Fruit fly (Drosophila melanogaster) whole organism, prepupa: ENCODE data around the gene Mon1.
A peak's percentile ranks its signal among the peaks of the same experiment; 100 is the strongest.

Source experiments
- Blimp-1 ChIP-seq: fragments of 200-800 bp; sonication (Bioruptor generic); optimal IDR thresholded peaks from 3 replicates; lab custom pipeline; 2017; ENCODE audit warnings: missing biosample characterization, missing genetic modification characterization, mild to moderate bottlenecking, moderate library complexity, missing genetic modification reagents
- CG15336 ChIP-seq: fragments of 200-800 bp; sonication (Bioruptor generic); IDR thresholded peaks from 2 replicates; pipeline ENCODE4 v1.3.6; 2022; ENCODE audit warnings: missing biosample characterization, missing genetic modification characterization
- CG1621 ChIP-seq: fragments of 200-800 bp; sonication (Bioruptor generic); optimal IDR thresholded peaks from 3 replicates; lab custom pipeline; 2018; ENCODE audit warnings: missing biosample characterization, mild to moderate bottlenecking, missing genetic modification characterization
- CG3032 ChIP-seq: fragments of 200-800 bp; optimal IDR thresholded peaks from 2 replicates; lab custom pipeline; 2019; ENCODE audit warnings: missing biosample characterization, mild to moderate bottlenecking, missing genetic modification characterization, moderate library complexity
- CG31627 ChIP-seq: fragments of 200-800 bp; sonication (Bioruptor generic); optimal IDR thresholded peaks from 3 replicates; lab custom pipeline; 2016; ENCODE audit warnings: missing biosample characterization, missing genetic modification characterization
- CG34406 ChIP-seq: fragments of 200-800 bp; sonication (Bioruptor generic); optimal IDR thresholded peaks from 3 replicates; lab custom pipeline; 2016; ENCODE audit warnings: missing biosample characterization, missing genetic modification characterization
- CG3919 ChIP-seq: fragments of 200-800 bp; sonication (Bioruptor generic); optimal IDR thresholded peaks from 3 replicates; lab custom pipeline; 2016; ENCODE audit warnings: missing biosample characterization, missing genetic modification characterization
- CG4318 ChIP-seq: fragments of 200-800 bp; sonication (Bioruptor generic); optimal IDR thresholded peaks from 3 replicates; lab custom pipeline; 2017; ENCODE audit warnings: missing biosample characterization, mild to moderate bottlenecking, missing genetic modification characterization
- CG6163 ChIP-seq: fragments of 200-800 bp; sonication (Bioruptor generic); IDR thresholded peaks from 3 replicates; pipeline ENCODE4 v1.3.6; 2022; ENCODE audit warnings: missing biosample characterization, missing genetic modification characterization
- CG6276 ChIP-seq: fragments of 200-800 bp; sonication (Bioruptor generic); optimal IDR thresholded peaks from 2 replicates; lab custom pipeline; 2017; ENCODE audit warnings: missing biosample characterization, mild to moderate bottlenecking, missing genetic modification characterization
- CG6792 ChIP-seq: fragments of 200-800 bp; sonication (Bioruptor generic); optimal IDR thresholded peaks from 3 replicates; lab custom pipeline; 2016; ENCODE audit warnings: missing biosample characterization, missing genetic modification characterization
- CG6808 ChIP-seq: fragments of 200-800 bp; sonication (Bioruptor generic); optimal IDR thresholded peaks from 3 replicates; lab custom pipeline; 2017; ENCODE audit warnings: missing biosample characterization, missing genetic modification characterization, mild to moderate bottlenecking, moderate library complexity, missing genetic modification reagents
- CG6854 ChIP-seq: fragments of 200-800 bp; sonication (Bioruptor generic); optimal IDR thresholded peaks from 2 replicates; lab custom pipeline; 2017; ENCODE audit warnings: missing biosample characterization, mild to moderate bottlenecking, missing genetic modification characterization
- CG8119 ChIP-seq: fragments of 200-800 bp; sonication (Bioruptor generic); IDR thresholded peaks from 3 replicates; pipeline ENCODE4 v1.3.6; 2022; ENCODE audit warnings: missing biosample characterization, missing genetic modification characterization
- CG8632 ChIP-seq: fragments of 200-800 bp; sonication (Bioruptor generic); optimal IDR thresholded peaks from 3 replicates; lab custom pipeline; 2016; ENCODE audit warnings: missing biosample characterization, missing genetic modification characterization
- CG9139 ChIP-seq: fragments of 200-800 bp; sonication (Bioruptor generic); optimal IDR thresholded peaks from 3 replicates; lab custom pipeline; 2017; ENCODE audit warnings: missing biosample characterization, mild to moderate bottlenecking, missing genetic modification characterization
- Eip75B ChIP-seq: fragments of 200-800 bp; sonication (Bioruptor generic); optimal IDR thresholded peaks from 3 replicates; lab custom pipeline; 2016; ENCODE audit warnings: missing biosample characterization, missing genetic modification characterization
- Eip78C ChIP-seq: fragments of 200-800 bp; sonication (Bioruptor generic); peaks from one replicate; lab custom pipeline; 2016; ENCODE audit warnings: missing biosample characterization, missing genetic modification characterization
- Ets21C ChIP-seq: fragments of 200-800 bp; sonication (Bioruptor generic); optimal IDR thresholded peaks from 3 replicates; lab custom pipeline; 2016; ENCODE audit warnings: missing biosample characterization, missing genetic modification characterization
- Gug ChIP-seq: fragments of 200-800 bp; sonication (Bioruptor generic); IDR thresholded peaks from 2 replicates; pipeline ENCODE4 v1.3.6; 2022; ENCODE audit warnings: missing biosample characterization, missing genetic modification characterization
- Hr38 ChIP-seq: sonication (Bioruptor generic); optimal IDR thresholded peaks from 2 replicates; lab custom pipeline; 2016; ENCODE audit warnings: missing biosample characterization, missing genetic modification characterization
- Sox102F ChIP-seq: fragments of 200-800 bp; sonication (Bioruptor generic); optimal IDR thresholded peaks from 2 replicates; lab custom pipeline; 2016; ENCODE audit warnings: missing biosample characterization, mild to moderate bottlenecking, missing genetic modification characterization
- Sox14 ChIP-seq: fragments of 200-800 bp; sonication (Bioruptor generic); optimal IDR thresholded peaks from 3 replicates; lab custom pipeline; 2016; ENCODE audit warnings: missing biosample characterization, missing genetic modification characterization
- Sox15 ChIP-seq: fragments of 200-800 bp; sonication (Bioruptor generic); optimal IDR thresholded peaks from 3 replicates; lab custom pipeline; 2016; ENCODE audit warnings: missing biosample characterization, missing genetic modification characterization
- achi ChIP-seq: fragments of 200-800 bp; sonication (Bioruptor generic); optimal IDR thresholded peaks from 3 replicates; lab custom pipeline; 2016; ENCODE audit warnings: missing biosample characterization, missing genetic modification characterization
- acj6 ChIP-seq: fragments of 200-800 bp; sonication (Bioruptor generic); optimal IDR thresholded peaks from 3 replicates; lab custom pipeline; 2016; ENCODE audit warnings: missing biosample characterization, missing genetic modification characterization
- cyc ChIP-seq: fragments of 200-800 bp; sonication (Bioruptor generic); optimal IDR thresholded peaks from 3 replicates; lab custom pipeline; 2016; ENCODE audit warnings: missing biosample characterization, missing genetic modification characterization
- dsx ChIP-seq: fragments of 200-800 bp; optimal IDR thresholded peaks from 3 replicates; lab custom pipeline; 2019; ENCODE audit warnings: missing biosample characterization, mild to moderate bottlenecking, missing genetic modification characterization, moderate library complexity; ENCODE audit not compliant: poor library complexity, severe bottlenecking
- eg ChIP-seq: fragments of 200-800 bp; sonication (Bioruptor generic); IDR thresholded peaks from 3 replicates; pipeline ENCODE4 v1.3.6; 2022; ENCODE audit warnings: missing biosample characterization, missing genetic modification characterization
- esn ChIP-seq: fragments of 200-800 bp; sonication (Bioruptor generic); optimal IDR thresholded peaks from 2 replicates; lab custom pipeline; 2016; ENCODE audit warnings: missing biosample characterization, mild to moderate bottlenecking, missing genetic modification characterization, moderate library complexity
- lz ChIP-seq: fragments of 200-800 bp; sonication (Bioruptor generic); optimal IDR thresholded peaks from 3 replicates; lab custom pipeline; 2016; ENCODE audit warnings: missing biosample characterization, missing genetic modification characterization
- net ChIP-seq: fragments of 200-800 bp; sonication (Bioruptor generic); optimal IDR thresholded peaks from 3 replicates; lab custom pipeline; 2016; ENCODE audit warnings: missing biosample characterization, missing genetic modification characterization
- salr ChIP-seq, 2 experiments: fragments of 200-800 bp; sonication (Bioruptor generic); optimal IDR thresholded peaks; 3 replicates each; lab custom pipeline; 2016 to 2018; ENCODE audit warnings: missing biosample characterization in 2 of 2, missing genetic modification characterization in 2 of 2, mild to moderate bottlenecking in 1 of 2
- spab ChIP-seq: fragments of 200-800 bp; sonication (Bioruptor generic); optimal IDR thresholded peaks from 2 replicates; lab custom pipeline; 2017; ENCODE audit warnings: missing biosample characterization, mild to moderate bottlenecking, missing genetic modification characterization, missing genetic modification reagents
- ss ChIP-seq, 2 experiments: fragments of 200-800 bp; sonication (Bioruptor generic); optimal IDR thresholded peaks; 2 replicates in 1 of 2; 3 replicates in 1 of 2; lab custom pipeline; 2017 to 2018; ENCODE audit warnings: mild to moderate bottlenecking in 2 of 2, missing biosample characterization in 2 of 2, missing genetic modification characterization in 2 of 2, moderate library complexity in 1 of 2
- topi ChIP-seq: fragments of 200-800 bp; sonication (Bioruptor generic); optimal IDR thresholded peaks from 3 replicates; lab custom pipeline; 2016; ENCODE audit warnings: missing biosample characterization, missing genetic modification characterization
- vri ChIP-seq: fragments of 200-800 bp; sonication (Bioruptor generic); optimal IDR thresholded peaks from 3 replicates; lab custom pipeline; 2016; ENCODE audit warnings: missing biosample characterization, mild to moderate bottlenecking, missing genetic modification characterization

Mon1 gene

dm6 chr2L:4850356-4850755 lies at the start of gene Mon1, which contains the start of gene mRpS2 (continued):
- TF ChIP-seq Eip75B (GFP tag; lab: Kevin White, UChicago) (peak; percentile 87), spab (peak; percentile 81), Hr38 (GFP tag; lab: Kevin White, UChicago) (peak; percentile 29), cyc (GFP tag; lab: Kevin White, UChicago) (peak; percentile 93), CG15336 (peak; percentile 92), Sox14 (GFP tag; lab: Kevin White, UChicago) (peak; percentile 86), Blimp-1 (GFP tag; lab: Kevin White, UChicago) (peak; percentile 79), CG3919 (GFP tag; lab: Kevin White, UChicago) (peak; percentile 95)

- no peak for TF ChIP-seq salr (GFP tag; optimal IDR thresholded peaks at IDR 0.05; lab: Kevin White, UChicago)
- TF ChIP-seq eg (GFP tag; lab: Robert Waterston, UW) = 0 out of 3 replicates have a peak, but pooled peaks have one; percentile 48
These were observed 48.7 kb upstream of the Mon1 start, which contains the start of gene slf for dm6 chr2L:4801705-4802216. TSS of gene slf (minus strand) at chr2L:4801923.

- TF ChIP-seq acj6 (GFP tag; lab: Kevin White, UChicago) (no peak), CG3919 (GFP tag; lab: Kevin White, UChicago) (no peak), CG8119 (0 out of 3 replicates have a peak, but pooled peaks have one; percentile 14), dsx (GFP tag; lab: Kevin White, UChicago) (no peak), achi (GFP tag; lab: Kevin White, UChicago) (no peak), Eip78C (peak; percentile 2), CG6163 (0 out of 3 replicates have a peak, but pooled peaks have one; percentile 13), cyc (GFP tag; lab: Kevin White, UChicago) (no peak)
These were observed 44.3 kb upstream of the Mon1 start for dm6 chr2L:4806109-4806508.

dm6 chr2L:4807953-4808604 lies 42.4 kb upstream of the Mon1 start:
- TF ChIP-seq CG9139 (GFP tag; lab: Kevin White, UChicago) = no peak
- no peak for TF ChIP-seq Sox14 (GFP tag; lab: Kevin White, UChicago)
- TF ChIP-seq spab = no peak
- TF ChIP-seq Sox15 (GFP tag; lab: Kevin White, UChicago) = no peak
- TF ChIP-seq lz (GFP tag; lab: Kevin White, UChicago) = no peak
- TF ChIP-seq esn (GFP tag; lab: Kevin White, UChicago) = no peak
- no peak for TF ChIP-seq acj6 (GFP tag; lab: Kevin White, UChicago)
- TF ChIP-seq Ets21C (GFP tag; lab: Kevin White, UChicago) = no peak
- TF ChIP-seq CG6792 (GFP tag; lab: Kevin White, UChicago) = no peak
- no peak for TF ChIP-seq CG3032 (tag; lab: Kevin White, UChicago)
- TF ChIP-seq CG3919 (GFP tag; lab: Kevin White, UChicago) = no peak
- TF ChIP-seq Sox102F = peak; percentile 9
- peak; percentile 55 for TF ChIP-seq Eip78C
- TF ChIP-seq CG1621 = peak; percentile 10
- peak; percentile 18 to 36 for TF ChIP-seq ss (GFP tag; optimal IDR thresholded peaks at IDR 0.05; lab: Kevin White, UChicago)
- TF ChIP-seq CG6854 (GFP tag; lab: Kevin White, UChicago) = peak; percentile 21
- TF ChIP-seq CG34406 (GFP tag; lab: Kevin White, UChicago) = no peak
- TF ChIP-seq CG6276 (GFP tag; lab: Kevin White, UChicago) = no peak
- TF ChIP-seq Blimp-1 (GFP tag; lab: Kevin White, UChicago) = peak; percentile 66
- peak; percentile 78 for TF ChIP-seq dsx (GFP tag; lab: Kevin White, UChicago)
- peak; percentile 14 for TF ChIP-seq topi
- no peak for TF ChIP-seq CG8632
- no peak for TF ChIP-seq vri (GFP tag; lab: Kevin White, UChicago)
- peak; percentile 49 for TF ChIP-seq CG6163
- TF ChIP-seq salr (GFP tag; optimal IDR thresholded peaks at IDR 0.05; lab: Kevin White, UChicago) = no peak
- TF ChIP-seq CG15336 = no peak
- peak; percentile 34 for TF ChIP-seq CG6808 (GFP tag; lab: Kevin White, UChicago)
- TF ChIP-seq CG31627 (GFP tag; lab: Kevin White, UChicago) = no peak
- TF ChIP-seq net = peak; percentile 20
- no peak for TF ChIP-seq CG4318 (GFP tag; lab: Kevin White, UChicago)
- TF ChIP-seq Gug (GFP tag; lab: Robert Waterston, UW) = no peak
